Fruit fly (Drosophila melanogaster) whole organism, embryonic: ENCODE data around the gene Chro.

ENCODE experiments used
- BEAF-32 ChIP-seq: fragments of 200-800 bp; sonication (Bioruptor generic); optimal IDR thresholded peaks from 3 replicates; lab custom pipeline; 2017; ENCODE audit warnings: missing biosample characterization, missing genetic modification characterization, mild to moderate bottlenecking, moderate library complexity, missing genetic modification reagents
- CG10147 ChIP-seq: fragments of 200-800 bp; sonication (Bioruptor generic); optimal IDR thresholded peaks from 2 replicates; lab custom pipeline; 2019; ENCODE audit warnings: missing biosample characterization, mild to moderate bottlenecking, missing genetic modification characterization, moderate library complexity
- CG10321 ChIP-seq: fragments of 200-800 bp; sonication (Bioruptor generic); IDR thresholded peaks from 2 replicates; pipeline ENCODE4 v1.3.6; 2022; ENCODE audit warnings: missing biosample characterization, missing genetic modification characterization
- CG10543 ChIP-seq: fragments of 200-800 bp; sonication (Bioruptor generic); optimal IDR thresholded peaks from 3 replicates; lab custom pipeline; 2017; ENCODE audit warnings: missing biosample characterization, mild to moderate bottlenecking, missing genetic modification characterization, moderate library complexity
- CG15269 ChIP-seq: fragments of 200-800 bp; sonication (Bioruptor generic); optimal IDR thresholded peaks from 2 replicates; lab custom pipeline; 2018; ENCODE audit warnings: missing biosample characterization, mild to moderate bottlenecking, missing genetic modification characterization, moderate library complexity
- CG15514 ChIP-seq: fragments of 200-800 bp; sonication (Bioruptor generic); optimal IDR thresholded peaks from 3 replicates; lab custom pipeline; 2017; ENCODE audit warnings: missing biosample characterization, missing genetic modification characterization, mild to moderate bottlenecking, moderate library complexity, missing genetic modification reagents
- CG1602 ChIP-seq: fragments of 200-800 bp; sonication (Bioruptor generic); optimal IDR thresholded peaks from 3 replicates; lab custom pipeline; 2016; ENCODE audit warnings: missing biosample characterization, missing genetic modification characterization
- CG17361 ChIP-seq: fragments of 200-800 bp; sonication (Bioruptor generic); IDR thresholded peaks from 3 replicates; pipeline ENCODE4 v1.3.6; 2022; ENCODE audit warnings: missing biosample characterization, missing genetic modification characterization
- CG17912 ChIP-seq: fragments of 200-800 bp; sonication (Bioruptor generic); optimal IDR thresholded peaks from 2 replicates; lab custom pipeline; 2018; ENCODE audit warnings: missing biosample characterization, mild to moderate bottlenecking, missing genetic modification characterization
- CG30403 ChIP-seq: fragments of 200-800 bp; sonication (Bioruptor generic); optimal IDR thresholded peaks from 3 replicates; lab custom pipeline; 2016; ENCODE audit warnings: missing biosample characterization, missing genetic modification characterization
- CG3847 ChIP-seq: fragments of 200-800 bp; sonication (Bioruptor generic); IDR thresholded peaks from 2 replicates; pipeline ENCODE4 v1.3.6; 2022; ENCODE audit warnings: missing biosample characterization, missing genetic modification characterization
- CG4404 ChIP-seq: fragments of 200-800 bp; sonication (Bioruptor generic); IDR thresholded peaks from 2 replicates; pipeline ENCODE4 v1.3.6; 2022; ENCODE audit warnings: missing biosample characterization, missing genetic modification characterization
- CG4820 ChIP-seq: fragments of 200-800 bp; sonication (Bioruptor generic); optimal IDR thresholded peaks from 3 replicates; lab custom pipeline; 2016; ENCODE audit warnings: missing biosample characterization, missing genetic modification characterization
- CG7357 ChIP-seq: fragments of 200-800 bp; sonication (Bioruptor generic); IDR thresholded peaks from 3 replicates; pipeline ENCODE4 v1.3.6; 2022; ENCODE audit warnings: missing biosample characterization, missing genetic modification characterization
- CG9727 ChIP-seq: fragments of 200-800 bp; sonication (Bioruptor generic); optimal IDR thresholded peaks from 3 replicates; lab custom pipeline; 2017; ENCODE audit warnings: missing biosample characterization, mild to moderate bottlenecking, missing genetic modification characterization
- Dip3 ChIP-seq: fragments of 200-800 bp; sonication (Bioruptor generic); optimal IDR thresholded peaks from 3 replicates; lab custom pipeline; 2016; ENCODE audit warnings: missing biosample characterization, missing genetic modification characterization
- Dll ChIP-seq: fragments of 200-800 bp; sonication (Bioruptor generic); IDR thresholded peaks from 4 replicates; pipeline ENCODE4 v1.3.6; 2022; ENCODE audit warnings: missing biosample characterization, missing genetic modification characterization; ENCODE audit not compliant: partially characterized antibody
- H15 ChIP-seq: fragments of 200-800 bp; sonication (Bioruptor generic); IDR thresholded peaks from 3 replicates; pipeline ENCODE4 v1.3.6; 2022; ENCODE audit warnings: missing biosample characterization, missing genetic modification characterization
- Hmx ChIP-seq: fragments of 200-800 bp; sonication (Bioruptor generic); optimal IDR thresholded peaks from 2 replicates; lab custom pipeline; 2016; ENCODE audit warnings: missing biosample characterization, missing genetic modification characterization
- Hr39 ChIP-seq: fragments of >200 bp; optimal IDR thresholded peaks from 2 replicates; lab custom pipeline; 2017
- Hr51 ChIP-seq, 2 experiments: fragments of 200-800 bp; sonication (Bioruptor generic); optimal IDR thresholded peaks; 2 replicates in 1 of 2; 3 replicates in 1 of 2; lab custom pipeline; 2016 to 2018; ENCODE audit warnings: missing biosample characterization in 2 of 2, missing genetic modification characterization in 2 of 2, mild to moderate bottlenecking in 1 of 2, moderate library complexity in 1 of 2
- Hr78 ChIP-seq, 2 experiments: fragments of 200-800 bp in 1 of 2; fragments of >200 bp in 1 of 2; sonication (Bioruptor generic) in 1 of 2; optimal IDR thresholded peaks; 2 replicates each; lab custom pipeline; 2017 to 2019; ENCODE audit warnings: missing biosample characterization in 2 of 2, missing genetic modification characterization in 2 of 2, mild to moderate bottlenecking in 1 of 2, moderate library complexity in 1 of 2
- Kr ChIP-seq: fragments of 200-800 bp; sonication (Bioruptor generic); optimal IDR thresholded peaks from 2 replicates; lab custom pipeline; 2017; ENCODE audit warnings: missing biosample characterization, mild to moderate bottlenecking, missing genetic modification characterization
- Lhr ChIP-seq: fragments of 200-800 bp; sonication (Bioruptor generic); optimal IDR thresholded peaks from 3 replicates; lab custom pipeline; 2017; ENCODE audit warnings: mild to moderate bottlenecking, missing biosample characterization, missing genetic modification reagents, missing genetic modification characterization
- NC2α ChIP-seq: fragments of 200-800 bp; sonication (Bioruptor generic); optimal IDR thresholded peaks from 2 replicates; lab custom pipeline; 2016; ENCODE audit warnings: missing biosample characterization, missing genetic modification characterization
- Nf-YB ChIP-seq: fragments of 200-800 bp; sonication (Bioruptor generic); optimal IDR thresholded peaks from 3 replicates; lab custom pipeline; 2019; ENCODE audit warnings: missing biosample characterization, mild to moderate bottlenecking, missing genetic modification characterization, moderate library complexity
- ac ChIP-seq: fragments of 200-800 bp; sonication (Bioruptor generic); optimal IDR thresholded peaks from 3 replicates; lab custom pipeline; 2017; ENCODE audit warnings: missing biosample characterization, mild to moderate bottlenecking, missing genetic modification characterization
- ato ChIP-seq: fragments of 200-800 bp; sonication (Bioruptor generic); IDR thresholded peaks from 2 replicates; pipeline ENCODE4 v1.3.6; 2022; ENCODE audit warnings: missing biosample characterization, missing genetic modification characterization; ENCODE audit not compliant: partially characterized antibody
- bab2 ChIP-seq: fragments of 200-800 bp; sonication (Bioruptor generic); optimal IDR thresholded peaks from 2 replicates; lab custom pipeline; 2016; ENCODE audit warnings: missing biosample characterization, missing genetic modification characterization
- bbx ChIP-seq: fragments of 200-800 bp; sonication (Bioruptor generic); IDR thresholded peaks from 2 replicates; pipeline ENCODE4 v1.3.6; 2022; ENCODE audit warnings: missing biosample characterization, missing genetic modification characterization; ENCODE audit not compliant: partially characterized antibody
- bowl ChIP-seq: fragments of 200-800 bp; sonication (Bioruptor generic); IDR thresholded peaks from 2 replicates; pipeline ENCODE4 v1.3.6; 2022; ENCODE audit warnings: missing biosample characterization, missing genetic modification characterization
- chif ChIP-seq, 2 experiments: fragments of 200-800 bp; sonication (Bioruptor generic); optimal IDR thresholded peaks; 3 replicates each; lab custom pipeline; 2016; ENCODE audit warnings: missing biosample characterization in 2 of 2, missing genetic modification characterization in 2 of 2
- danr ChIP-seq: fragments of 200-800 bp; sonication (Bioruptor generic); IDR thresholded peaks from 2 replicates; pipeline ENCODE4 v1.3.6; 2022; ENCODE audit warnings: missing biosample characterization, missing genetic modification characterization
- grn ChIP-seq: fragments of 200-800 bp; sonication (Bioruptor generic); optimal IDR thresholded peaks from 3 replicates; lab custom pipeline; 2017; ENCODE audit warnings: missing biosample characterization, missing genetic modification characterization
- ham ChIP-seq: fragments of 200-800 bp; sonication (Bioruptor generic); IDR thresholded peaks from 2 replicates; pipeline ENCODE4 v1.3.6; 2022; ENCODE audit warnings: missing biosample characterization, missing genetic modification characterization
- kay ChIP-seq: fragments of 200-800 bp; sonication (Bioruptor generic); optimal IDR thresholded peaks from 2 replicates; lab custom pipeline; 2016; ENCODE audit warnings: missing biosample characterization, missing genetic modification characterization
- pan ChIP-seq, 4 experiments: fragments of >200 bp in 3 of 4; fragments of 200-800 bp in 1 of 4; sonication (Bioruptor generic) in 1 of 4; optimal IDR thresholded peaks in 3 of 4; IDR thresholded peaks in 1 of 4; 2 replicates each; pipeline versions ENCODE4 v1.3.6 to Lab custom; 2017 to 2022; ENCODE audit warnings: missing biosample characterization in 2 of 4, missing genetic modification characterization in 2 of 4, mixed read lengths in 1 of 4
- pb ChIP-seq: fragments of 200-800 bp; sonication (Bioruptor generic); optimal IDR thresholded peaks from 3 replicates; lab custom pipeline; 2016; ENCODE audit warnings: missing biosample characterization, missing genetic modification characterization
- slp2 ChIP-seq: fragments of 200-800 bp; sonication (Bioruptor generic); optimal IDR thresholded peaks from 2 replicates; lab custom pipeline; 2016; ENCODE audit warnings: missing biosample characterization, missing genetic modification characterization
- tap ChIP-seq: fragments of 200-800 bp; optimal IDR thresholded peaks from 3 replicates; lab custom pipeline; 2019; ENCODE audit warnings: missing biosample characterization, mild to moderate bottlenecking, missing genetic modification characterization, moderate library complexity
- toy ChIP-seq: fragments of 200-800 bp; sonication (Bioruptor generic); IDR thresholded peaks from 2 replicates; pipeline ENCODE4 v1.3.6; 2022; ENCODE audit warnings: missing biosample characterization, missing genetic modification characterization
- trh ChIP-seq: fragments of 200-800 bp; sonication (Bioruptor generic); optimal IDR thresholded peaks from 2 replicates; lab custom pipeline; 2016; ENCODE audit warnings: missing biosample characterization, missing genetic modification characterization
- vvl ChIP-seq: fragments of 200-800 bp; sonication (Bioruptor generic); IDR thresholded peaks from 2 replicates; pipeline ENCODE4 v1.3.6; 2022; ENCODE audit warnings: missing biosample characterization, missing genetic modification characterization
- yki ChIP-seq: fragments of >200 bp; optimal IDR thresholded peaks from 3 replicates; lab custom pipeline; 2018

Chro gene

DNA sequence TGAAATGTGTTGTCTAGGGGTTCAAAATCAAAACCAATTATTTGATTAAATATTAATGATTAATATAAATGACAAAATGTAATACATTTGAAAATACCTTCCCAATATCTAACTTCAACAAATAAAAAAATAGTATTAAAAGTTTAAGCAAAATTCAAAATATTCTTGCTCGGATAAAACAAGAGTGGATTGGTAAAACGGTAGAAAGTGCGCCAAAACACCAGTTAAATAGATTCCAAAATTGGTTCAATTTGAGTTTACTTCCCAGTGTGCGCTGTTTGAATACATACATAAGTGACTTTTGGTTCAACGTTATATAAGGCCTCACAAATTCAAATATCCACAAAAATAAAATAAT is 13.7 kb downstream of the Chro start (continued):
- TF ChIP-seq CG7357 (GFP tag; lab: Robert Waterston, UW) (no peak), NC2α (GFP tag; lab: Kevin White, UChicago) (peak; percentile 2), bab2 (peak; percentile 22), Dip3 (no peak), ham (GFP tag; lab: Robert Waterston, UW) (no peak), CG3847 (GFP tag; lab: Robert Waterston, UW) (peak; percentile 70), toy (GFP tag; lab: Robert Waterston, UW) (no peak), ato (GFP tag; lab: Robert Waterston, UW) (no peak), Hr51 (GFP tag; optimal IDR thresholded peaks at IDR 0.05; lab: Kevin White, UChicago) (peak in 1 of 2 experiments; percentile 91), Dll (GFP tag; lab: Robert Waterston, UW) (no peak), BEAF-32 (GFP tag; lab: Kevin White, UChicago) (no peak), CG30403 (peak; percentile 78), grn (no peak), CG17912 (GFP tag; lab: Kevin White, UChicago) (no peak), yki (lab: Kevin White, UChicago) (no peak), CG9727 (GFP tag; lab: Kevin White, UChicago) (peak; percentile 21), CG15514 (GFP tag; lab: Kevin White, UChicago) (peak; percentile 22), Hr39 (lab: Kevin White, UChicago) (no peak), tap (tag; lab: Kevin White, UChicago) (peak; percentile 38), kay (GFP tag; lab: Kevin White, UChicago) (peak; percentile 71), CG10147 (GFP tag; lab: Kevin White, UChicago) (peak; percentile 62), ac (GFP tag; lab: Kevin White, UChicago) (no peak), CG10543 (GFP tag; lab: Kevin White, UChicago) (peak; percentile 39), CG4820 (peak; percentile 50), H15 (GFP tag; lab: Robert Waterston, UW) (peak; percentile 57; the same call in 1 of the 3 replicates), bbx (GFP tag; lab: Robert Waterston, UW) (no peak), pb (GFP tag; lab: Kevin White, UChicago) (no peak), bowl (GFP tag; lab: Robert Waterston, UW) (no peak), CG4404 (no peak), Nf-YB (peak; percentile 57), CG15269 (tag; lab: Kevin White, UChicago) (peak; percentile 88), chif (GFP tag; optimal IDR thresholded peaks at IDR 0.05; lab: Kevin White, UChicago) (no peak), CG1602 (GFP tag; lab: Kevin White, UChicago) (peak; percentile 27), Hr78 (GFP tag; optimal IDR thresholded peaks at IDR 0.05; lab: Kevin White, UChicago) (peak in 1 of 2 experiments; percentile 16), CG10321 (GFP tag; lab: Robert Waterston, UW) (no peak), danr (GFP tag; lab: Robert Waterston, UW) (no peak), CG17361 (peak; percentile 80), vvl (peak; percentile 76), slp2 (peak; percentile 27), pan (optimal IDR thresholded peaks at IDR 0.05; lab: Kevin White, UChicago) (no peak), pan (GFP tag; optimal IDR thresholded peaks at IDR 0.05 in 1 of 2, IDR thresholded peaks at IDR 0.05 in 1 of 2) (peak in 1 of 2 experiments; percentile 77), Lhr (GFP tag; lab: Kevin White, UChicago) (no peak), trh (GFP tag; lab: Kevin White, UChicago) (peak; percentile 29), Kr (no peak), Hmx (GFP tag; lab: Kevin White, UChicago) (no peak)
